Worm (Caenorhabditis elegans) whole organism, young adult: ENCODE results near the gene cutl-29.

Source experiments
- D2030.7 ChIP-seq: fragments of 200-800 bp; sonication (Bioruptor generic); IDR thresholded peaks from 2 replicates; pipeline ENCODE4 v1.3.6; 2022; ENCODE audit warnings: missing genetic modification reagents, missing genetic modification characterization, missing compliant biosample characterization
- F23B12.7 ChIP-seq: sonication (generic microtip); optimal IDR thresholded peaks from 2 replicates; lab custom pipeline; 2017; ENCODE audit warnings: missing genetic modification characterization, mild to moderate bottlenecking, missing compliant biosample characterization, antibody characterized with exemption, moderate library complexity; ENCODE audit not compliant: insufficient read depth
- F49E8.2 ChIP-seq: sonication (generic microtip); optimal IDR thresholded peaks from 3 replicates; lab custom pipeline; 2017; ENCODE audit warnings: missing genetic modification characterization, mild to moderate bottlenecking, missing compliant biosample characterization, antibody characterized with exemption, moderate library complexity; ENCODE audit not compliant: insufficient read depth
- F52B5.7 ChIP-seq: sonication (generic microtip); optimal IDR thresholded peaks from 2 replicates; lab custom pipeline; 2016; ENCODE audit warnings: mild to moderate bottlenecking, missing genetic modification characterization, missing compliant biosample characterization
- K11D2.4 ChIP-seq: fragments of 200-800 bp; sonication (Bioruptor generic); IDR thresholded peaks from 2 replicates; pipeline ENCODE4 v1.3.6; 2022; ENCODE audit warnings: missing genetic modification reagents, missing genetic modification characterization, missing compliant biosample characterization
- Y53G8AR.9 ChIP-seq: fragments of 200-800 bp; sonication (Bioruptor generic); conservative IDR thresholded peaks from 2 replicates; pipeline ENCODE4 v1.3.6; 2022; ENCODE audit warnings: missing genetic modification reagents, missing genetic modification characterization, missing compliant biosample characterization
- Y56A3A.18 ChIP-seq: fragments of 200-800 bp; sonication (Bioruptor generic); IDR thresholded peaks from 2 replicates; pipeline ENCODE4 v1.3.6; 2022; ENCODE audit warnings: missing genetic modification reagents, missing genetic modification characterization, missing compliant biosample characterization
- Y67H2A.10 ChIP-seq: fragments of 200-800 bp; sonication (Bioruptor generic); conservative IDR thresholded peaks from 2 replicates; pipeline ENCODE4 v1.3.6; 2022; ENCODE audit warnings: missing genetic modification reagents, missing genetic modification characterization, missing compliant biosample characterization
- akir-1 ChIP-seq: fragments of 200-800 bp; sonication (Bioruptor generic); optimal IDR thresholded peaks from 2 replicates; lab custom pipeline; 2018; ENCODE audit warnings: mild to moderate bottlenecking, missing genetic modification characterization, moderate library complexity, missing compliant biosample characterization
- athp-1 ChIP-seq: sonication (generic microtip); optimal IDR thresholded peaks from 2 replicates; lab custom pipeline; 2017; ENCODE audit warnings: mild to moderate bottlenecking, missing genetic modification characterization, missing compliant biosample characterization
- attf-6 ChIP-seq: fragments of 200-800 bp; sonication (Bioruptor generic); IDR thresholded peaks from 2 replicates; pipeline ENCODE4 v1.3.6; 2022; ENCODE audit warnings: missing genetic modification reagents, missing genetic modification characterization, missing compliant biosample characterization
- ceh-100 ChIP-seq: fragments of 200-800 bp; sonication (Bioruptor generic); IDR thresholded peaks from 2 replicates; pipeline ENCODE4 v1.3.6; 2022; ENCODE audit warnings: missing genetic modification reagents, missing genetic modification characterization, missing compliant biosample characterization
- ceh-40 ChIP-seq: fragments of 200-800 bp; sonication (Bioruptor generic); IDR thresholded peaks from 2 replicates; pipeline ENCODE4 v1.3.6; 2022; ENCODE audit warnings: missing genetic modification characterization, missing compliant biosample characterization
- ceh-91 ChIP-seq: fragments of 200-800 bp; sonication (Bioruptor generic); IDR thresholded peaks from 2 replicates; pipeline ENCODE4 v1.3.6; 2022; ENCODE audit warnings: missing genetic modification reagents, missing genetic modification characterization, missing compliant biosample characterization
- egl-18 ChIP-seq: fragments of 200-800 bp; sonication (Bioruptor generic); IDR thresholded peaks from 2 replicates; pipeline ENCODE4 v1.3.6; 2022; ENCODE audit warnings: missing genetic modification reagents, missing genetic modification characterization, missing compliant biosample characterization
- egl-44 ChIP-seq: fragments of 200-800 bp; sonication (Bioruptor generic); IDR thresholded peaks from 2 replicates; pipeline ENCODE4 v1.3.6; 2022; ENCODE audit warnings: missing genetic modification reagents, missing genetic modification characterization, missing compliant biosample characterization
- ekl-4 ChIP-seq: fragments of 200-800 bp; sonication (Bioruptor generic); IDR thresholded peaks from 2 replicates; pipeline ENCODE4 v1.3.6; 2022; ENCODE audit warnings: missing genetic modification reagents, missing genetic modification characterization, missing compliant biosample characterization
- hlh-26 ChIP-seq: fragments of 200-800 bp; sonication (Bioruptor generic); conservative IDR thresholded peaks from 2 replicates; pipeline ENCODE4 v1.3.6; 2022; ENCODE audit warnings: missing genetic modification reagents, missing genetic modification characterization, missing compliant biosample characterization
- hsf-1 ChIP-seq: fragments of 200-800 bp; sonication (Bioruptor generic); IDR thresholded peaks from 2 replicates; pipeline ENCODE4 v1.3.6; 2022; ENCODE audit warnings: missing genetic modification reagents, missing genetic modification characterization, missing compliant biosample characterization
- lin-40 ChIP-seq: sonication (generic microtip); optimal IDR thresholded peaks from 2 replicates; lab custom pipeline; 2016; ENCODE audit warnings: missing genetic modification characterization, mild to moderate bottlenecking, missing compliant biosample characterization, missing genotype, missing genetic modification reagents
- lsy-27 ChIP-seq: sonication (generic microtip); optimal IDR thresholded peaks from 2 replicates; lab custom pipeline; 2017; ENCODE audit warnings: missing genetic modification characterization, mild to moderate bottlenecking, missing compliant biosample characterization, antibody characterized with exemption, missing genotype, borderline replicate concordance; ENCODE audit not compliant: insufficient read depth
- madf-3 ChIP-seq: fragments of 200-800 bp; sonication (Bioruptor generic); IDR thresholded peaks from 2 replicates; pipeline ENCODE4 v1.3.6; 2022; ENCODE audit warnings: missing genetic modification reagents, missing genetic modification characterization, missing compliant biosample characterization
- nfya-2 ChIP-seq: fragments of 200-800 bp; sonication (Bioruptor generic); IDR thresholded peaks from 2 replicates; pipeline ENCODE4 v1.3.6; 2022; ENCODE audit warnings: missing genetic modification reagents, missing genetic modification characterization, missing compliant biosample characterization
- nhr-120 ChIP-seq: fragments of 200-800 bp; sonication (Bioruptor generic); IDR thresholded peaks from 2 replicates; pipeline ENCODE4 v1.3.6; 2022; ENCODE audit warnings: missing genetic modification characterization, missing compliant biosample characterization
- nhr-80 ChIP-seq: sonication (generic microtip); optimal IDR thresholded peaks from 2 replicates; lab custom pipeline; 2016; ENCODE audit warnings: missing genetic modification characterization, missing compliant biosample characterization
- nhr-90 ChIP-seq: sonication (generic microtip); optimal IDR thresholded peaks from 2 replicates; lab custom pipeline; 2016; ENCODE audit warnings: missing genotype, mild to moderate bottlenecking, missing genetic modification characterization, missing compliant biosample characterization
- rpc-1 ChIP-seq, 2 experiments: fragments of 150-350 bp in 1 of 2; sonication (generic microtip) in 1 of 2; optimal IDR thresholded peaks; 2 replicates each; lab custom pipeline; 2014 to 2018; ENCODE audit warnings: missing biosample characterization in 1 of 2, missing genetic modification characterization in 1 of 2, missing genetic modification reagents in 1 of 2, missing genotype in 1 of 2
- sea-2 ChIP-seq: fragments of 200-800 bp; sonication (Bioruptor generic); IDR thresholded peaks from 2 replicates; pipeline ENCODE4 v1.3.6; 2022; ENCODE audit warnings: missing genetic modification characterization, missing compliant biosample characterization
- snpc-1.1 ChIP-seq: sonication (generic microtip); optimal IDR thresholded peaks from 2 replicates; lab custom pipeline; 2017; ENCODE audit warnings: missing genetic modification characterization, mild to moderate bottlenecking, missing compliant biosample characterization, antibody characterized with exemption, moderate library complexity, missing genotype, missing genetic modification reagents; ENCODE audit not compliant: insufficient read depth
- tbp1 ChIP-seq: fragments of 200-800 bp; sonication (Bioruptor generic); optimal IDR thresholded peaks from 2 replicates; lab custom pipeline; 2018; ENCODE audit warnings: mild to moderate bottlenecking, missing genetic modification characterization, missing compliant biosample characterization
- tlf-1 ChIP-seq: fragments of 200-800 bp; sonication (Bioruptor generic); optimal IDR thresholded peaks from 2 replicates; lab custom pipeline; 2018; ENCODE audit warnings: mild to moderate bottlenecking, missing genetic modification characterization, missing compliant biosample characterization
- unc-62 ChIP-seq: fragments of 150-350 bp; optimal IDR thresholded peaks from 2 replicates; lab custom pipeline; 2014; ENCODE audit warnings: missing biosample characterization, missing genetic modification reagents, missing genetic modification characterization
- ztf-26 ChIP-seq: sonication (generic microtip); optimal IDR thresholded peaks from 2 replicates; lab custom pipeline; 2017; ENCODE audit warnings: missing genetic modification characterization, missing compliant biosample characterization
- ztf-28 ChIP-seq: fragments of 200-800 bp; sonication (Bioruptor generic); IDR thresholded peaks from 2 replicates; pipeline ENCODE4 v1.3.6; 2022; ENCODE audit warnings: missing genetic modification reagents, missing genetic modification characterization, missing compliant biosample characterization

cutl-29 gene

DNA sequence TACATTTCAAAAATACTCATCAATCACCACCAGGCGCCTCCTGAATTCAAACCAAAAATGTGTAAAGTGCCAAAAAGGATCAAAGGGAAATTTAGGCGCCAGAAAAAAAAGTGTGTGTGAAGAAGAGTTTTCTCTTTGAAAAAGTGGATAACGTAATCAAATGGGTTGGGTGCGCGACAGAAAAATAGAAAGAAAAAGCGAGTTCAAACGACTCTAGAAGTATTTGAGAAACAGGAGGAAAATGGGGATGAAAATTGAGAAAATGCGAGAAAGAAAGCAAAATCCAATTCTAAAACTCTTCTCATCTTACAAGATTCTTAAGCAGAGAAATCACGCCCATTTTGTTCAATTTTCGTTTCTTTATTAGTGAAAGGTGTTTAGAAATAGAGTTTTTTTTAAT is 37.7 kb upstream of the cutl-29 start (continued):
- no peak for TF ChIP-seq unc-62
- TF ChIP-seq snpc-1.1 (tag; lab: Kevin White, UChicago): no peak
- TF ChIP-seq ceh-100 (GFP tag; lab: Robert Waterston, UW): no peak

- no peak for TF ChIP-seq ekl-4
- TF ChIP-seq tlf-1 (GFP tag; lab: Kevin White, UChicago): no peak
- no peak for TF ChIP-seq akir-1 (GFP tag; lab: Kevin White, UChicago)
- TF ChIP-seq F23B12.7: no peak
- no peak for TF ChIP-seq ztf-26 (tag; lab: Kevin White, UChicago)
- no peak for TF ChIP-seq Y56A3A.18 (GFP tag; lab: Robert Waterston, UW)
Observed at ce11 chrX:8307600-8307999, 36.8 kb upstream of the cutl-29 start, which contains the start of gene R09F10.5. Gene R09F10.5 (minus strand): TSS chrX:8307700.

ce11 chrX:8302803-8303202 is 32.0 kb upstream of the cutl-29 start:
- TF ChIP-seq attf-6 (no peak), lsy-27 (no peak), K11D2.4 (GFP tag; lab: Robert Waterston, UW) (no peak), ztf-28 (GFP tag; lab: Robert Waterston, UW) (no peak), nhr-80 (tag; lab: Kevin White, UChicago) (no peak), Y53G8AR.9 (GFP tag; lab: Robert Waterston, UW) (no peak), hsf-1 (GFP tag; lab: Robert Waterston, UW) (no peak), Y67H2A.10 (GFP tag; lab: Robert Waterston, UW) (no peak), athp-1 (tag; lab: Kevin White, UChicago) (no peak), lin-40 (tag; lab: Kevin White, UChicago) (no peak), F49E8.2 (tag; lab: Kevin White, UChicago) (no peak), ceh-91 (GFP tag; lab: Robert Waterston, UW) (no peak), D2030.7 (GFP tag; lab: Robert Waterston, UW) (no peak), hlh-26 (GFP tag; lab: Robert Waterston, UW) (no peak), nhr-90 (no peak), nfya-2 (GFP tag; lab: Robert Waterston, UW) (no peak), snpc-1.1 (tag; lab: Kevin White, UChicago) (no peak)
- TF ChIP-seq, all 124 proteins: peak for 0

- TF ChIP-seq ceh-40 (GFP tag; lab: Robert Waterston, UW): no peak
- no peak for TF ChIP-seq F52B5.7
- TF ChIP-seq, all 124 proteins: peak for 0
Observed at ce11 chrX:8302299-8302698, 31.5 kb upstream of the cutl-29 start, which contains the start of gene inx-5. Gene inx-5 (minus strand): TSS chrX:8302399.

DNA sequence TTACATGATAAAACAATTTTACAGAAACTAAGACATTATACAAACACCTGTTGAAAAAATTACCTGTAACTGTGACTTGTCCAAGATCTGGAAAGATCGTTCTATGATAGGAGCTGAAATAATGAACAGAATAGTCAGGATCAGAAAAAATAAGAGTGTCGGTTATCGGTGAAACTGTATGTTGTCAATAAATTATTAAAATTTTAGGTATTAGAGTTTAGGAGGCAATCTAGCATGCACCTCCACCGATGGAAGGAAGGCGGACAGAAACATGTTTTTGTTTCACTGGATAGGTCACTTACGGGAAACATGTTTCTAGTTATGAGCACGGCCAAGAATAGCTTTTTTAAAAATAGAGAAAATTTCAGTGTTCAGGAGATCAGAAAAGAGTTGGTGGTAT is 28.7 kb upstream of the cutl-29 start, which contains the start of gene ced-13:
ced-13 (minus strand) TSS at position 101 of the 400 bp plus-strand sequence.
- TF ChIP-seq sea-2: no peak

DNA sequence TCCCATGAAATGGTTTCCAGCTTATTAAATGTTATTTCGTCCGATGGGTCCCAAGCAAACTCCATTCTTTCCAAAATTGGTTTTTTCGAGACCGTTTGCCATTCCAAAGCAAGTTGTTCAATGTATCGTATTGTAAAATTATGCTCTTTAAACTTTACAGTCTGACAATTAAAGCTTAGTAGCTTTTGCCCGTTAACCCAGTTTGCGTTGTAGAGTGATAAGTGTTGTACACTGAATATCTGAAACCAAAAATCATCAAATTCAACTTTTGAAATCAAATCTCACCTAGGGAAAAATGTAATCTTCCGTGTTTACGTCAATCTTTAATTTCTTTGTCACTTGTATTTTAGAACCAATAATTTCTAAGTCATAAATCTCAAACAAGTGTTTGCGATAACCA is 26.5 kb upstream of the cutl-29 start:
- TF ChIP-seq tbp1 (GFP tag; lab: Kevin White, UChicago) (no peak), madf-3 (no peak), lin-40 (tag; lab: Kevin White, UChicago) (no peak), egl-44 (GFP tag; lab: Robert Waterston, UW) (no peak), egl-18 (GFP tag; lab: Robert Waterston, UW) (no peak), nhr-90 (no peak), rpc-1 (optimal IDR thresholded peaks at IDR 0.05; lab: Kevin White, UChicago) (no peak), rpc-1 (tag; optimal IDR thresholded peaks at IDR 0.05; lab: Kevin White, UChicago) (no peak), nhr-120 (no peak)
